Fruit fly (Drosophila melanogaster) whole organism, wandering third instar larva: ENCODE data around the gene CG12009.

Source experiments
- Abd-B ChIP-seq: fragments of >200 bp; optimal IDR thresholded peaks from 2 replicates; lab custom pipeline; 2017; ENCODE audit warnings: missing biosample characterization, missing genetic modification characterization
- GATAd ChIP-seq: sonication (Bioruptor generic); optimal IDR thresholded peaks from 2 replicates; lab custom pipeline; 2016; ENCODE audit warnings: missing biosample characterization, missing genetic modification characterization
- Hnf4 ChIP-seq: fragments of 200-800 bp; sonication (Bioruptor generic); optimal IDR thresholded peaks from 2 replicates; lab custom pipeline; 2016; ENCODE audit warnings: missing biosample characterization, mild to moderate bottlenecking, missing genetic modification characterization
- OdsH ChIP-seq: fragments of 200-800 bp; sonication (Bioruptor generic); optimal IDR thresholded peaks from 2 replicates; lab custom pipeline; 2016; ENCODE audit warnings: missing biosample characterization, mild to moderate bottlenecking, missing genetic modification characterization
- br ChIP-seq: fragments of 200-800 bp; sonication (Bioruptor generic); optimal IDR thresholded peaks from 2 replicates; lab custom pipeline; 2016; ENCODE audit warnings: missing biosample characterization, missing genetic modification characterization
- ey ChIP-seq: fragments of 200-800 bp; sonication (Bioruptor generic); optimal IDR thresholded peaks from 2 replicates; lab custom pipeline; 2016; ENCODE audit warnings: missing biosample characterization, missing genetic modification characterization
- h ChIP-seq: fragments of 200-800 bp; sonication (Bioruptor generic); optimal IDR thresholded peaks from 3 replicates; lab custom pipeline; 2016; ENCODE audit warnings: missing biosample characterization, mild to moderate bottlenecking, missing genetic modification characterization
- pan ChIP-seq: fragments of >200 bp; optimal IDR thresholded peaks from 2 replicates; lab custom pipeline; 2017
- psq ChIP-seq: fragments of 200-800 bp; sonication (Bioruptor generic); optimal IDR thresholded peaks from 3 replicates; lab custom pipeline; 2017; ENCODE audit warnings: missing biosample characterization, mild to moderate bottlenecking, missing genetic modification characterization, moderate library complexity
- sage ChIP-seq: fragments of 200-800 bp; sonication (Bioruptor generic); optimal IDR thresholded peaks from 2 replicates; lab custom pipeline; 2016; ENCODE audit warnings: missing biosample characterization, mild to moderate bottlenecking, missing genetic modification characterization
- usp ChIP-seq: fragments of >200 bp; optimal IDR thresholded peaks from 2 replicates; lab custom pipeline; 2017; ENCODE audit warnings: missing biosample characterization, missing genetic modification characterization

- no peak for TF ChIP-seq OdsH (GFP tag; lab: Kevin White, UChicago)
- TF ChIP-seq psq (GFP tag; lab: Kevin White, UChicago): no peak
- no peak for TF ChIP-seq h (GFP tag; lab: Kevin White, UChicago)
- TF ChIP-seq ey: no peak
- TF ChIP-seq Hnf4 (GFP tag; lab: Kevin White, UChicago): no peak
- no peak for TF ChIP-seq Abd-B
- no peak for TF ChIP-seq GATAd (GFP tag; lab: Kevin White, UChicago)
- TF ChIP-seq sage (GFP tag; lab: Kevin White, UChicago): no peak
- TF ChIP-seq usp (GFP tag; lab: Kevin White, UChicago): no peak
- TF ChIP-seq br: no peak
- TF ChIP-seq pan: no peak
These were observed 25.2 kb downstream of the CG12009 start, which contains the start of gene Drsl5 for dm6 chr3L:3316441-3316840.
